Worm (Caenorhabditis elegans) whole organism, L1 larva: ENCODE measurements around the gene ins-15.

Experiments
- C04F5.9 ChIP-seq: sonication (generic microtip); optimal IDR thresholded peaks from 2 replicates; lab custom pipeline; 2016; ENCODE audit warnings: missing genetic modification characterization, missing compliant biosample characterization
- C16A3.4 ChIP-seq: fragments of 150-350 bp; optimal IDR thresholded peaks from 2 replicates; lab custom pipeline; 2014; ENCODE audit warnings: missing biosample characterization, missing genetic modification characterization
- C34B4.2 ChIP-seq: sonication (generic microtip); optimal IDR thresholded peaks from 2 replicates; lab custom pipeline; 2017; ENCODE audit warnings: mild to moderate bottlenecking, missing genetic modification characterization, missing compliant biosample characterization
- F16B12.6 ChIP-seq: fragments of 150-350 bp; optimal IDR thresholded peaks from 2 replicates; lab custom pipeline; 2014; ENCODE audit warnings: missing biosample characterization, missing genetic modification characterization
- Y116A8C.19 ChIP-seq: sonication (generic microtip); optimal IDR thresholded peaks from 2 replicates; lab custom pipeline; 2016; ENCODE audit warnings: missing compliant biosample characterization, missing genetic modification characterization, borderline replicate concordance
- aha-1 ChIP-seq: fragments of 150-350 bp; optimal IDR thresholded peaks from 2 replicates; lab custom pipeline; 2014; ENCODE audit warnings: missing biosample characterization, missing genetic modification characterization
- alr-1 ChIP-seq: fragments of 200-800 bp; sonication (Bioruptor generic); optimal IDR thresholded peaks from 2 replicates; lab custom pipeline; 2018; ENCODE audit warnings: borderline replicate concordance, mild to moderate bottlenecking, missing genetic modification characterization, missing compliant biosample characterization
- aly-2 ChIP-seq: fragments of 150-350 bp; optimal IDR thresholded peaks from 2 replicates; lab custom pipeline; 2014; ENCODE audit warnings: missing biosample characterization, missing genetic modification characterization
- blmp-1 ChIP-seq: fragments of 150-350 bp; optimal IDR thresholded peaks from 2 replicates; lab custom pipeline; 2014; ENCODE audit warnings: missing biosample characterization, missing genetic modification characterization
- ceh-8 ChIP-seq: fragments of 200-800 bp; sonication (Bioruptor generic); optimal IDR thresholded peaks from 2 replicates; lab custom pipeline; 2018; ENCODE audit warnings: mild to moderate bottlenecking, missing genetic modification characterization, moderate library complexity, missing compliant biosample characterization
- ceh-82 ChIP-seq, 3 experiments: fragments of 150-350 bp in 1 of 3; sonication (generic microtip) in 2 of 3; optimal IDR thresholded peaks; 2 replicates each; lab custom pipeline; 2014 to 2017; ENCODE audit warnings: missing biosample characterization in 3 of 3, missing genetic modification characterization in 3 of 3
- ceh-88 ChIP-seq: fragments of 200-800 bp; sonication (Bioruptor generic); IDR thresholded peaks from 2 replicates; pipeline ENCODE4 v1.3.6; 2022; ENCODE audit warnings: missing genetic modification characterization, missing compliant biosample characterization
- ces-1 ChIP-seq: fragments of 150-350 bp; optimal IDR thresholded peaks from 2 replicates; lab custom pipeline; 2014; ENCODE audit warnings: missing biosample characterization, missing genetic modification reagents, missing genetic modification characterization
- dpl-1 ChIP-seq, 3 experiments: fragments of 150-350 bp in 2 of 3; sonication (generic microtip) in 1 of 3; optimal IDR thresholded peaks; 2 replicates each; lab custom pipeline; 2014 to 2017; ENCODE audit warnings: missing biosample characterization in 3 of 3, missing genetic modification characterization in 3 of 3, missing genetic modification reagents in 3 of 3
- dsc-1 ChIP-seq: sonication (generic microtip); optimal IDR thresholded peaks from 2 replicates; lab custom pipeline; 2016; ENCODE audit warnings: mild to moderate bottlenecking, missing genetic modification characterization, missing compliant biosample characterization
- egl-13 ChIP-seq: sonication (generic microtip); optimal IDR thresholded peaks from 2 replicates; lab custom pipeline; 2016; ENCODE audit warnings: missing genotype, missing genetic modification reagents, missing genetic modification characterization, missing compliant biosample characterization
- egl-27 ChIP-seq, 2 experiments: fragments of 150-350 bp in 1 of 2; sonication (generic microtip); optimal IDR thresholded peaks; 3 replicates each; lab custom pipeline; 2017 to 2018; ENCODE audit warnings: missing biosample characterization in 2 of 2, missing genetic modification characterization in 2 of 2, missing genetic modification reagents in 2 of 2
- elt-3 ChIP-seq, 6 experiments: fragments of 150-350 bp in 1 of 6; sonication (generic microtip); optimal IDR thresholded peaks; 2 replicates each; lab custom pipeline; 2017 to 2018; ENCODE audit warnings: missing biosample characterization in 6 of 6, missing genetic modification characterization in 6 of 6, inconsistent platforms in 1 of 6
- ets-5 ChIP-seq: fragments of 200-800 bp; sonication (Bioruptor generic); IDR thresholded peaks from 2 replicates; pipeline ENCODE4 v1.3.6; 2022; ENCODE audit warnings: missing genetic modification characterization, missing compliant biosample characterization
- fkh-4 ChIP-seq: sonication (generic microtip); optimal IDR thresholded peaks from 2 replicates; lab custom pipeline; 2016; ENCODE audit warnings: missing compliant biosample characterization, missing genetic modification characterization, borderline replicate concordance
- fkh-8 ChIP-seq: sonication (generic microtip); optimal IDR thresholded peaks from 2 replicates; lab custom pipeline; 2016; ENCODE audit warnings: mild to moderate bottlenecking, missing genetic modification characterization, missing compliant biosample characterization
- grh-1 ChIP-seq: fragments of 200-800 bp; sonication (Bioruptor generic); IDR thresholded peaks from 2 replicates; pipeline ENCODE4 v1.3.6; 2022; ENCODE audit warnings: missing genetic modification reagents, missing genetic modification characterization, missing compliant biosample characterization
- hlh-4 ChIP-seq: sonication (generic microtip); optimal IDR thresholded peaks from 2 replicates; lab custom pipeline; 2016; ENCODE audit warnings: mild to moderate bottlenecking, missing genetic modification characterization, missing compliant biosample characterization
- hpl-2 ChIP-seq: fragments of 150-350 bp; optimal IDR thresholded peaks from 2 replicates; lab custom pipeline; 2014; ENCODE audit warnings: missing biosample characterization, missing genetic modification reagents, missing genetic modification characterization
- irx-1 ChIP-seq: sonication (generic microtip); optimal IDR thresholded peaks from 2 replicates; lab custom pipeline; 2016; ENCODE audit warnings: missing genetic modification characterization, missing compliant biosample characterization
- isw-1 ChIP-seq: fragments of 200-800 bp; sonication (Bioruptor generic); IDR thresholded peaks from 2 replicates; pipeline ENCODE4 v1.3.6; 2022; ENCODE audit warnings: missing genetic modification characterization, missing compliant biosample characterization
- lin-13 ChIP-seq: fragments of 150-350 bp; optimal IDR thresholded peaks from 2 replicates; lab custom pipeline; 2014; ENCODE audit warnings: missing biosample characterization, missing genetic modification reagents, missing genetic modification characterization
- lin-14 ChIP-seq: fragments of 200-800 bp; sonication (Bioruptor generic); optimal IDR thresholded peaks from 2 replicates; lab custom pipeline; 2018; ENCODE audit warnings: mild to moderate bottlenecking, missing genetic modification characterization, moderate library complexity, missing compliant biosample characterization
- lin-35 ChIP-seq, 2 experiments: fragments of 150-350 bp; optimal IDR thresholded peaks; 2 replicates each; lab custom pipeline; 2014; ENCODE audit warnings: missing biosample characterization in 2 of 2, missing genetic modification characterization in 2 of 2, missing genetic modification reagents in 2 of 2
- lsy-2 ChIP-seq, 2 experiments: fragments of 150-350 bp; optimal IDR thresholded peaks; 2 replicates each; lab custom pipeline; 2014; ENCODE audit warnings: missing biosample characterization in 2 of 2, missing genetic modification characterization in 2 of 2
- nhr-19 ChIP-seq: fragments of 200-800 bp; sonication (Bioruptor generic); conservative IDR thresholded peaks from 2 replicates; pipeline ENCODE4 v1.3.6; 2022; ENCODE audit warnings: missing genetic modification characterization, missing compliant biosample characterization
- nhr-237 ChIP-seq: fragments of 150-350 bp; optimal IDR thresholded peaks from 2 replicates; lab custom pipeline; 2014; ENCODE audit warnings: missing biosample characterization, missing genetic modification characterization
- nhr-28 ChIP-seq: fragments of 150-350 bp; optimal IDR thresholded peaks from 2 replicates; lab custom pipeline; 2014; ENCODE audit warnings: missing biosample characterization, missing genetic modification characterization
- nhr-71 ChIP-seq: sonication (generic microtip); optimal IDR thresholded peaks from 2 replicates; lab custom pipeline; 2016; ENCODE audit warnings: mild to moderate bottlenecking, missing genetic modification characterization, moderate library complexity, missing compliant biosample characterization
- nhr-76 ChIP-seq: sonication (generic microtip); optimal IDR thresholded peaks from 2 replicates; lab custom pipeline; 2017; ENCODE audit warnings: missing biosample characterization, missing genetic modification characterization
- nhr-77 ChIP-seq: fragments of 150-350 bp; optimal IDR thresholded peaks from 2 replicates; lab custom pipeline; 2014; ENCODE audit warnings: missing biosample characterization, missing genetic modification characterization
- nhr-85 ChIP-seq: sonication (generic microtip); peaks from one replicate; lab custom pipeline; 2016; ENCODE audit warnings: missing genetic modification characterization, inconsistent platforms, missing compliant biosample characterization
- nhr-90 ChIP-seq: sonication (generic microtip); optimal IDR thresholded peaks from 2 replicates; lab custom pipeline; 2016; ENCODE audit warnings: mild to moderate bottlenecking, missing genetic modification characterization, missing compliant biosample characterization; ENCODE audit not compliant: poor library complexity
- pax-3 ChIP-seq: fragments of 200-800 bp; sonication (Bioruptor generic); optimal IDR thresholded peaks from 2 replicates; lab custom pipeline; 2018; ENCODE audit warnings: mild to moderate bottlenecking, missing genetic modification characterization, moderate library complexity, missing compliant biosample characterization
- pqm-1 ChIP-seq: sonication (generic microtip); optimal IDR thresholded peaks from 3 replicates; lab custom pipeline; 2017; ENCODE audit warnings: missing biosample characterization, missing genetic modification characterization
- rnt-1 ChIP-seq: sonication (generic microtip); optimal IDR thresholded peaks from 2 replicates; lab custom pipeline; 2016; ENCODE audit warnings: mild to moderate bottlenecking, missing genetic modification characterization, moderate library complexity, missing compliant biosample characterization
- skn-1 ChIP-seq: fragments of 150-350 bp; optimal IDR thresholded peaks from 2 replicates; lab custom pipeline; 2014; ENCODE audit warnings: missing biosample characterization, missing genetic modification characterization
- snpc-4 ChIP-seq: fragments of 150-350 bp; optimal IDR thresholded peaks from 2 replicates; lab custom pipeline; 2014; ENCODE audit warnings: missing biosample characterization, missing genetic modification characterization
- sox-4 ChIP-seq: sonication (generic microtip); optimal IDR thresholded peaks from 2 replicates; lab custom pipeline; 2016; ENCODE audit warnings: missing genetic modification characterization, missing compliant biosample characterization
- sptf-1 ChIP-seq: fragments of 150-350 bp; optimal IDR thresholded peaks from 2 replicates; lab custom pipeline; 2014; ENCODE audit warnings: missing biosample characterization, missing genetic modification characterization
- swsn-7 ChIP-seq: sonication (generic microtip); optimal IDR thresholded peaks from 2 replicates; lab custom pipeline; 2016; ENCODE audit warnings: missing genetic modification characterization, missing compliant biosample characterization
- tlp-1 ChIP-seq: fragments of 150-350 bp; optimal IDR thresholded peaks from 2 replicates; lab custom pipeline; 2014; ENCODE audit warnings: missing biosample characterization, missing genetic modification characterization
- unc-30 ChIP-seq: sonication (generic microtip); optimal IDR thresholded peaks from 2 replicates; lab custom pipeline; 2017; ENCODE audit warnings: missing biosample characterization, missing genetic modification characterization
- unc-62 ChIP-seq: fragments of 150-350 bp; optimal IDR thresholded peaks from 2 replicates; lab custom pipeline; 2014; ENCODE audit warnings: missing biosample characterization, missing genetic modification reagents, missing genetic modification characterization
- unc-86 ChIP-seq: sonication (generic microtip); optimal IDR thresholded peaks from 2 replicates; lab custom pipeline; 2016; ENCODE audit warnings: missing genetic modification characterization, missing compliant biosample characterization
- vab-15 ChIP-seq: sonication (generic microtip); optimal IDR thresholded peaks from 2 replicates; lab custom pipeline; 2017; ENCODE audit warnings: missing genotype, mild to moderate bottlenecking, missing genetic modification characterization, missing compliant biosample characterization
- zag-1 ChIP-seq: fragments of 150-350 bp; optimal IDR thresholded peaks from 2 replicates; lab custom pipeline; 2014; ENCODE audit warnings: missing biosample characterization, missing genetic modification characterization
- ztf-11 ChIP-seq, 2 experiments: sonication (generic microtip); optimal IDR thresholded peaks; 2 replicates each; lab custom pipeline; 2016 to 2017; ENCODE audit warnings: missing genetic modification characterization in 2 of 2, missing biosample characterization in 1 of 2, missing compliant biosample characterization in 1 of 2
- ztf-4 ChIP-seq: fragments of 150-350 bp; optimal IDR thresholded peaks from 2 replicates; lab custom pipeline; 2014; ENCODE audit warnings: missing biosample characterization, missing genetic modification characterization

The ins-15 gene

ce11 chrII:6708980-6709379, 35.6 kb downstream of the ins-15 start:
- TF ChIP-seq irx-1 (tag; lab: Kevin White, UChicago) (no peak), nhr-76 (tag; lab: Kevin White, UChicago) (no peak), C16A3.4 (tag; lab: Kevin White, UChicago) (peak; percentile 23), grh-1 (GFP tag; lab: Robert Waterston, UW) (no peak), sox-4 (tag; lab: Kevin White, UChicago) (no peak), C34B4.2 (tag; lab: Kevin White, UChicago) (no peak), alr-1 (no peak), skn-1 (tag; lab: Kevin White, UChicago) (no peak), zag-1 (tag; lab: Kevin White, UChicago) (no peak), sptf-1 (tag; lab: Kevin White, UChicago) (no peak), egl-27 (tag; optimal IDR thresholded peaks at IDR 0.05; lab: Kevin White, UChicago) (no peak), ztf-4 (no peak), pax-3 (no peak), fkh-8 (no peak), swsn-7 (tag; lab: Kevin White, UChicago) (peak; percentile 40), ets-5 (no peak), ceh-82 (tag; optimal IDR thresholded peaks at IDR 0.05; lab: Kevin White, UChicago) (peak in 2 of 3 experiments; percentile 33 to 57), F16B12.6 (tag; lab: Kevin White, UChicago) (no peak), C04F5.9 (tag; lab: Kevin White, UChicago) (no peak), elt-3 (tag; optimal IDR thresholded peaks at IDR 0.05; lab: Kevin White, UChicago) (no peak), pqm-1 (tag; lab: Kevin White, UChicago) (no peak), blmp-1 (tag; lab: Kevin White, UChicago) (no peak), unc-86 (no peak), fkh-4 (no peak), dsc-1 (tag; lab: Kevin White, UChicago) (peak; percentile 14), tlp-1 (tag; lab: Kevin White, UChicago) (no peak), nhr-28 (no peak), lin-13 (no peak), nhr-19 (peak; percentile 32; the same call in 1 of the 2 replicates), aly-2 (tag; lab: Kevin White, UChicago) (no peak), nhr-71 (tag; lab: Kevin White, UChicago) (peak; percentile 62), isw-1 (GFP tag; lab: Robert Waterston, UW) (0 out of 2 replicates have a peak, but pooled peaks have one; percentile 19), snpc-4 (tag; lab: Kevin White, UChicago) (no peak), ces-1 (GFP tag; lab: Kevin White, UChicago) (no peak), ceh-8 (GFP tag; lab: Kevin White, UChicago) (no peak), nhr-237 (tag; lab: Kevin White, UChicago) (no peak), hlh-4 (tag; lab: Kevin White, UChicago) (no peak), unc-62 (no peak), egl-13 (tag; lab: Kevin White, UChicago) (no peak), lsy-2 (tag; optimal IDR thresholded peaks at IDR 0.05; lab: Kevin White, UChicago) (peak; percentile 9 to 66), rnt-1 (tag; lab: Kevin White, UChicago) (peak; percentile 49), hpl-2 (GFP tag; lab: Kevin White, UChicago) (no peak), Y116A8C.19 (tag; lab: Kevin White, UChicago) (no peak), nhr-77 (tag; lab: Kevin White, UChicago) (no peak), nhr-85 (no peak), unc-30 (no peak), ztf-11 (tag; optimal IDR thresholded peaks at IDR 0.05; lab: Kevin White, UChicago) (no peak), nhr-90 (tag; lab: Kevin White, UChicago) (no peak), vab-15 (tag; lab: Kevin White, UChicago) (no peak), dpl-1 (GFP tag; optimal IDR thresholded peaks at IDR 0.05; lab: Kevin White, UChicago) (peak in 1 of 3 experiments; percentile 13), lin-14 (GFP tag; lab: Kevin White, UChicago) (peak; percentile 90), ceh-88 (GFP tag; lab: Robert Waterston, UW) (no peak), aha-1 (tag; lab: Kevin White, UChicago) (no peak), lin-35 (GFP tag; optimal IDR thresholded peaks at IDR 0.05; lab: Kevin White, UChicago) (peak in 1 of 2 experiments; percentile 18)
